Comparison of ENCODE assay signal across 3 fruit fly cellular contexts in the genomic region with DNA sequence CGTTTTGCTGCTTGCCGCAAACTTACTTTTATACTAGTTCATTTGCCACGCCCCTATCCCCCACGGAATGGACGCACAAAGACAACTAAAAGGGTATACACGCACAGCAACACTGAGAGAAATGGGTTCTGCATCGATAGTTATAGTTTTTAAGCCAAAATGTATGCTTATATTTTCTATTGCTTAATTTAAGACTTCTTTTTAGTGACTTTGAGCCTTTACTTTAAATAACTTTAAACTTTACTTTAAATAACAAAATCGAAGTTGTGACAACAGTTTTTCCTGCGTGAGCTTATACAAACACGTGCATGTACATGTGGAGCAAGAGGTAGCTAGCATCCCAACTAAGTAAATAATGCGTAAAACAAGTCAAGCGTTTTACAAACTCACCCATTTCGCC.
TF ChIP-seq lines count a peak whose summit lies in the region.

No protein-coding gene starts in this region.

- no peak for TF ChIP-seq CTCF in whole organism, embryonic (GFP tag; optimal IDR thresholded peaks at IDR 0.05; lab: Kevin White, UChicago)

TF ChIP-seq in whole organism, embryonic, 481 proteins besides CTCF, POLR2A, EP300 and RAD21 (continues in another document):
- no peak for TF ChIP-seq zfh1 (GFP tag; IDR thresholded peaks at IDR 0.05; lab: Robert Waterston, UW)
- TF ChIP-seq az2 (GFP tag; optimal IDR thresholded peaks at IDR 0.05; lab: Kevin White, UChicago), result no peak
- TF ChIP-seq CG12744 (GFP tag; optimal IDR thresholded peaks at IDR 0.05; lab: Kevin White, UChicago), result no peak
- TF ChIP-seq sens-2 (GFP tag; IDR thresholded peaks at IDR 0.05; lab: Robert Waterston, UW), result no peak
- TF ChIP-seq CG8388 (GFP tag; optimal IDR thresholded peaks at IDR 0.05; lab: Kevin White, UChicago), result no peak
- TF ChIP-seq CG7987 (GFP tag; optimal IDR thresholded peaks at IDR 0.05; lab: Kevin White, UChicago), result no peak
- peak; percentile 19 for TF ChIP-seq CG30403 (GFP tag; optimal IDR thresholded peaks at IDR 0.05; lab: Kevin White, UChicago)
- no peak for TF ChIP-seq CG2199 (GFP tag; IDR thresholded peaks at IDR 0.05; lab: Robert Waterston, UW)
- TF ChIP-seq Jarid2 (GFP tag; optimal IDR thresholded peaks at IDR 0.05; lab: Kevin White, UChicago), result no peak
- TF ChIP-seq gro (GFP tag; optimal IDR thresholded peaks at IDR 0.05; lab: Kevin White, UChicago), result no peak
- no peak for TF ChIP-seq CG32772 (GFP tag; IDR thresholded peaks at IDR 0.05; lab: Robert Waterston, UW)
- no peak for TF ChIP-seq CG4424 (GFP tag; optimal IDR thresholded peaks at IDR 0.05; lab: Kevin White, UChicago)
- no peak for TF ChIP-seq wor (GFP tag; IDR thresholded peaks at IDR 0.05; lab: Robert Waterston, UW)
- peak; percentile 8 for TF ChIP-seq Oli (tag; optimal IDR thresholded peaks at IDR 0.05; lab: Kevin White, UChicago)
- TF ChIP-seq CG11560 (tag; IDR thresholded peaks at IDR 0.05; lab: Robert Waterston, UW), result no peak
- TF ChIP-seq ase (GFP tag; IDR thresholded peaks at IDR 0.05; lab: Robert Waterston, UW), result no peak
- TF ChIP-seq Neu2 (GFP tag; optimal IDR thresholded peaks at IDR 0.05; lab: Kevin White, UChicago; ENCODE audit: borderline replicate concordance), result no peak
- TF ChIP-seq psq (GFP tag; optimal IDR thresholded peaks at IDR 0.05; lab: Kevin White, UChicago), result no peak
- no peak for TF ChIP-seq Dip3 (GFP tag; optimal IDR thresholded peaks at IDR 0.05; lab: Kevin White, UChicago)
- no peak for TF ChIP-seq rib (GFP tag; IDR thresholded peaks at IDR 0.05; lab: Robert Waterston, UW)
- TF ChIP-seq Sin3A (optimal IDR thresholded peaks at IDR 0.05; lab: Kevin White, UChicago), result no peak
- TF ChIP-seq CkIIα-i1 (GFP tag; IDR thresholded peaks at IDR 0.05; lab: Robert Waterston, UW), result no peak
- TF ChIP-seq Elba2 (GFP tag; optimal IDR thresholded peaks at IDR 0.05; lab: Kevin White, UChicago), result no peak
- no peak for TF ChIP-seq bcd (GFP tag; optimal IDR thresholded peaks at IDR 0.05; lab: Kevin White, UChicago)
- no peak for TF ChIP-seq vfl (GFP tag; optimal IDR thresholded peaks at IDR 0.05; lab: Kevin White, UChicago)
- 0 out of 2 replicates have a peak, but pooled peaks have one; percentile 27 for TF ChIP-seq sisA (GFP tag; IDR thresholded peaks at IDR 0.05; lab: Robert Waterston, UW)
- no peak for TF ChIP-seq HLH54F (GFP tag; optimal IDR thresholded peaks at IDR 0.05; lab: Kevin White, UChicago)
- TF ChIP-seq fd96Cb (tag; optimal IDR thresholded peaks at IDR 0.05; lab: Kevin White, UChicago), result no peak
- no peak for TF ChIP-seq sc (optimal IDR thresholded peaks at IDR 0.05; lab: Kevin White, UChicago)
- no peak for TF ChIP-seq sc (GFP tag; optimal IDR thresholded peaks at IDR 0.05; lab: Kevin White, UChicago)

TF ChIP-seq in whole organism, prepupa, 60 proteins besides CTCF, POLR2A, EP300 and RAD21:
- TF ChIP-seq Gug (GFP tag; IDR thresholded peaks at IDR 0.05; lab: Robert Waterston, UW), result no peak
- no peak for TF ChIP-seq fd59A (GFP tag; optimal IDR thresholded peaks at IDR 0.05; lab: Kevin White, UChicago)
- peak; percentile 19 for TF ChIP-seq CG32006 (GFP tag; optimal IDR thresholded peaks at IDR 0.05; lab: Kevin White, UChicago)
- TF ChIP-seq eg (GFP tag; IDR thresholded peaks at IDR 0.05; lab: Robert Waterston, UW), result 0 out of 3 replicates have a peak, but pooled peaks have one; percentile 38
- TF ChIP-seq CG6276 (GFP tag; optimal IDR thresholded peaks at IDR 0.05; lab: Kevin White, UChicago), result peak; percentile 2

TF ChIP-seq in whole organism, pupa, 21 proteins besides CTCF, POLR2A, EP300 and RAD21:
- TF ChIP-seq CG14655 (GFP tag; optimal IDR thresholded peaks at IDR 0.05; lab: Kevin White, UChicago), result peak; percentile 36
- no peak for TF ChIP-seq CG13204 (GFP tag; optimal IDR thresholded peaks at IDR 0.05; lab: Kevin White, UChicago)
- peak; percentile 7 for TF ChIP-seq CG9948 (tag; optimal IDR thresholded peaks at IDR 0.05; lab: Kevin White, UChicago)
- no peak for TF ChIP-seq fd96Ca (GFP tag; IDR thresholded peaks at IDR 0.05; lab: Robert Waterston, UW)

Comparison
In these comparisons a context has a peak if more than half of its experiments do, and no peak if none do; other contexts are left out.
1. Of the 7 proteins assayed by ChIP-seq in both whole organism, embryonic and whole organism, prepupa: peak only in whole organism, embryonic: Sox102F; only in whole organism, prepupa: none; in both: none; in neither: 6.